Worm (Caenorhabditis elegans) whole organism, L4 larva: ENCODE results near the gene F12A10.6.

Experiments used
- ZK337.2 ChIP-seq: fragments of 200-800 bp; sonication (Bioruptor generic); IDR thresholded peaks from 2 replicates; pipeline ENCODE4 v1.3.6; 2022; ENCODE audit warnings: missing genetic modification reagents, missing genetic modification characterization, missing compliant biosample characterization
- ama-1 ChIP-seq: fragments of 150-350 bp; optimal IDR thresholded peaks from 2 replicates; lab custom pipeline; 2014; ENCODE audit warnings: inconsistent platforms, mixed read lengths
- arid-1 ChIP-seq: fragments of 200-800 bp; sonication (Bioruptor generic); conservative IDR thresholded peaks from 2 replicates; pipeline ENCODE4 v1.3.6; 2022; ENCODE audit warnings: missing genetic modification reagents, missing genetic modification characterization, missing compliant biosample characterization
- fkh-10 ChIP-seq: fragments of 150-350 bp; optimal IDR thresholded peaks from 2 replicates; lab custom pipeline; 2014; ENCODE audit warnings: missing biosample characterization, missing genetic modification reagents, missing genetic modification characterization
- pha-4 ChIP-seq, 2 experiments: fragments of 150-350 bp in 1 of 2; fragments of 200-800 bp in 1 of 2; sonication (Bioruptor generic) in 1 of 2; IDR thresholded peaks in 1 of 2; optimal IDR thresholded peaks in 1 of 2; 2 replicates each; pipeline versions ENCODE4 v1.3.6 to Lab custom; 2014 to 2022; ENCODE audit warnings: missing genetic modification characterization in 2 of 2, missing genetic modification reagents in 2 of 2, missing biosample characterization in 1 of 2, missing compliant biosample characterization in 1 of 2
- rbr-2 ChIP-seq: sonication (generic microtip); optimal IDR thresholded peaks from 2 replicates; lab custom pipeline; 2016; ENCODE audit warnings: missing genotype, missing genetic modification characterization, missing compliant biosample characterization
- unc-130 ChIP-seq: sonication (generic microtip); optimal IDR thresholded peaks from 2 replicates; lab custom pipeline; 2016; ENCODE audit warnings: missing genetic modification reagents, missing genetic modification characterization, missing compliant biosample characterization
- zag-1 ChIP-seq: fragments of 150-350 bp; optimal IDR thresholded peaks from 2 replicates; lab custom pipeline; 2014; ENCODE audit warnings: missing biosample characterization, missing genetic modification characterization

DNA sequence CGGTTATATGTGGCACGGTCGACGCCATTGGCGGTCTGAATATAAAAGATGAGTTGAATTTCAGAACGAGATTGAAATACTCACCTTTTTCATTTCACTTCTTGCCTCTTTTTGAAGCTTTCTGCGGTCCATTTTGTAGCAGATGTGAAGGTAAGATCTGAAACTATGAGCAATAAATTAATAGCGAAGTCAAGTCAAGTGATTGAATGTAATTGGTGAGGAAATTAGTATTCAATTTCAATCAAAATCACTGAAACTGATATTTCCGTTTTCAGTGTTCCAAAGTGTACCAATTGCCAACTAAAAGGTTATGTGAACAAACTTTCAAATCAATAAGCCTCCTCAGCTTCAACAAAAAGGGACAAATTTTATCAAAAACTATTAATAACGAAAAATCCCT, 47.4 kb upstream of the F12A10.6 start, which contains the start of gene C17C3.24:
- TF ChIP-seq ZK337.2 (GFP tag; lab: Robert Waterston, UW): no peak
- TF ChIP-seq unc-130: no peak
- no peak for TF ChIP-seq zag-1 (tag; lab: Kevin White, UChicago)
- no peak for TF ChIP-seq rbr-2 (tag; lab: Kevin White, UChicago)
- TF ChIP-seq ama-1: no peak
- no peak for TF ChIP-seq arid-1
- TF ChIP-seq pha-4 (GFP tag; IDR thresholded peaks at IDR 0.05; lab: Robert Waterston, UW): no peak
- TF ChIP-seq pha-4 (tag; optimal IDR thresholded peaks at IDR 0.05; lab: Kevin White, UChicago): no peak
- no peak for TF ChIP-seq fkh-10 (GFP tag; lab: Kevin White, UChicago)
